Worm (Caenorhabditis elegans) whole organism, late embryonic: ENCODE measurements around the gene C54D10.4.
"Not testable (repeated sequence)": the region's sequence is repeated elsewhere in the genome, so short reads cannot be mapped to it uniquely, and the experiment has no call there.

ENCODE experiments used
- K02D7.2 ChIP-seq: sonication (generic microtip); optimal IDR thresholded peaks from 2 replicates; lab custom pipeline; 2017; ENCODE audit warnings: mild to moderate bottlenecking, missing genetic modification characterization, missing compliant biosample characterization
- ama-1 ChIP-seq: fragments of 150-350 bp; optimal IDR thresholded peaks from 2 replicates; lab custom pipeline; 2014
- ceh-45 ChIP-seq: fragments of 200-800 bp; sonication (Bioruptor generic); IDR thresholded peaks from 2 replicates; pipeline ENCODE4 v1.3.6; 2022; ENCODE audit warnings: missing genetic modification reagents, missing genetic modification characterization, missing compliant biosample characterization
- che-1 ChIP-seq: sonication (generic microtip); optimal IDR thresholded peaks from 2 replicates; lab custom pipeline; 2016; ENCODE audit warnings: mild to moderate bottlenecking, missing genetic modification characterization, missing compliant biosample characterization
- dmd-4 ChIP-seq: sonication (generic microtip); optimal IDR thresholded peaks from 2 replicates; lab custom pipeline; 2016; ENCODE audit warnings: borderline replicate concordance, missing genetic modification characterization, missing compliant biosample characterization
- dve-1 ChIP-seq: sonication (generic microtip); optimal IDR thresholded peaks from 2 replicates; lab custom pipeline; 2017; ENCODE audit warnings: antibody characterized with exemption, mild to moderate bottlenecking, missing genetic modification characterization, missing compliant biosample characterization
- eyg-1 ChIP-seq: sonication (generic microtip); optimal IDR thresholded peaks from 2 replicates; lab custom pipeline; 2016; ENCODE audit warnings: missing genotype, missing genetic modification characterization, missing compliant biosample characterization
- hlh-8 ChIP-seq: sonication (generic microtip); optimal IDR thresholded peaks from 2 replicates; lab custom pipeline; 2016; ENCODE audit warnings: missing genotype, missing genetic modification characterization, missing compliant biosample characterization
- lim-6 ChIP-seq: sonication (generic microtip); optimal IDR thresholded peaks from 2 replicates; lab custom pipeline; 2016; ENCODE audit warnings: missing genetic modification characterization, missing compliant biosample characterization
- lin-11 ChIP-seq: fragments of 200-800 bp; sonication (Bioruptor generic); optimal IDR thresholded peaks from 2 replicates; lab custom pipeline; 2018; ENCODE audit warnings: mild to moderate bottlenecking, missing genetic modification characterization, missing compliant biosample characterization
- pag-3 ChIP-seq: sonication (generic microtip); optimal IDR thresholded peaks from 2 replicates; lab custom pipeline; 2016; ENCODE audit warnings: missing compliant biosample characterization, missing genetic modification characterization, borderline replicate concordance
- pat-9 ChIP-seq: fragments of 200-800 bp; sonication (Bioruptor generic); optimal IDR thresholded peaks from 2 replicates; lab custom pipeline; 2018; ENCODE audit warnings: mild to moderate bottlenecking, missing genetic modification characterization, moderate library complexity, missing compliant biosample characterization
- pha-4 ChIP-seq: fragments of 150-350 bp; optimal IDR thresholded peaks from 2 replicates; lab custom pipeline; 2018; ENCODE audit warnings: missing biosample characterization, missing genetic modification reagents, missing genetic modification characterization
- pros-1 ChIP-seq: fragments of 150-350 bp; optimal IDR thresholded peaks from 2 replicates; lab custom pipeline; 2014; ENCODE audit warnings: missing biosample characterization, missing genetic modification reagents, missing genetic modification characterization
- rnt-1 ChIP-seq: sonication (generic microtip); optimal IDR thresholded peaks from 2 replicates; lab custom pipeline; 2016; ENCODE audit warnings: missing genetic modification characterization, missing compliant biosample characterization

The C54D10.4 gene

ce11 chrV:12374252-12374651 is 46.5 kb downstream of the C54D10.4 start, which contains the start of gene F23H12.10:
F23H12.10 (minus strand) TSS chrV:12374263.
- not testable (repeated sequence) for TF ChIP-seq K02D7.2, pha-4, rnt-1 (tag; lab: Kevin White, UChicago)
- TF ChIP-seq, all 69 proteins: peak for 0; not testable (repeated sequence) for 69

- TF ChIP-seq ama-1 (lab: Kevin White, UChicago) (no peak), lim-6 (tag; lab: Kevin White, UChicago) (no peak), ceh-45 (no peak), dmd-4 (no peak), pat-9 (no peak), pag-3 (tag; lab: Kevin White, UChicago) (no peak), dve-1 (tag; lab: Kevin White, UChicago) (no peak), che-1 (tag; lab: Kevin White, UChicago) (no peak), pros-1 (tag; lab: Kevin White, UChicago) (no peak), hlh-8 (no peak)
Measured at ce11 chrV:12371386-12371785, 49.4 kb downstream of the C54D10.4 start, which contains the start of gene F23H12.7. F23H12.7 (plus strand) TSS chrV:12371686.

- TF ChIP-seq eyg-1 (tag; lab: Kevin White, UChicago) (no peak), lin-11 (tag; lab: Kevin White, UChicago) (no peak), rnt-1 (tag; lab: Kevin White, UChicago) (no peak)
- TF ChIP-seq, all 69 proteins: peak for 0
Measured at ce11 chrV:12369437-12369836, 51.3 kb downstream of the C54D10.4 start, which contains the start of gene gcy-13. gcy-13 (minus strand) TSS chrV:12369537.
